Fruit fly (Drosophila melanogaster) whole organism, prepupa: ENCODE measurements around the gene CG31804.
A peak's percentile ranks its signal among the peaks of the same experiment; 100 is the strongest.

Experiments used
- Blimp-1 ChIP-seq: fragments of 200-800 bp; sonication (Bioruptor generic); optimal IDR thresholded peaks from 3 replicates; lab custom pipeline; 2017; ENCODE audit warnings: missing biosample characterization, missing genetic modification characterization, mild to moderate bottlenecking, moderate library complexity, missing genetic modification reagents
- CG10631 ChIP-seq: fragments of 200-800 bp; sonication (Bioruptor generic); optimal IDR thresholded peaks from 2 replicates; lab custom pipeline; 2016; ENCODE audit warnings: missing biosample characterization, missing genetic modification characterization
- CG10669 ChIP-seq: fragments of 200-800 bp; sonication (Bioruptor generic); optimal IDR thresholded peaks from 3 replicates; lab custom pipeline; 2018; ENCODE audit warnings: missing biosample characterization, mild to moderate bottlenecking, missing genetic modification characterization, moderate library complexity
- CG11294 ChIP-seq: fragments of 200-800 bp; sonication (Bioruptor generic); IDR thresholded peaks from 2 replicates; pipeline ENCODE4 v1.3.6; 2022; ENCODE audit warnings: missing biosample characterization, missing genetic modification characterization
- CG11762 ChIP-seq: fragments of 200-800 bp; sonication (Bioruptor generic); optimal IDR thresholded peaks from 3 replicates; lab custom pipeline; 2016; ENCODE audit warnings: missing biosample characterization, missing genetic modification characterization; ENCODE audit not compliant: insufficient read depth
- CG11902 ChIP-seq: fragments of 200-800 bp; sonication (Bioruptor generic); optimal IDR thresholded peaks from 3 replicates; lab custom pipeline; 2016; ENCODE audit warnings: missing biosample characterization, missing genetic modification characterization
- CG15336 ChIP-seq: fragments of 200-800 bp; sonication (Bioruptor generic); IDR thresholded peaks from 2 replicates; pipeline ENCODE4 v1.3.6; 2022; ENCODE audit warnings: missing biosample characterization, missing genetic modification characterization
- CG1621 ChIP-seq: fragments of 200-800 bp; sonication (Bioruptor generic); optimal IDR thresholded peaks from 3 replicates; lab custom pipeline; 2018; ENCODE audit warnings: missing biosample characterization, mild to moderate bottlenecking, missing genetic modification characterization
- CG3032 ChIP-seq: fragments of 200-800 bp; optimal IDR thresholded peaks from 2 replicates; lab custom pipeline; 2019; ENCODE audit warnings: missing biosample characterization, mild to moderate bottlenecking, missing genetic modification characterization, moderate library complexity
- CG32006 ChIP-seq: fragments of 200-800 bp; sonication (Bioruptor generic); optimal IDR thresholded peaks from 3 replicates; lab custom pipeline; 2017; ENCODE audit warnings: missing biosample characterization, mild to moderate bottlenecking, missing genetic modification characterization
- CG34406 ChIP-seq: fragments of 200-800 bp; sonication (Bioruptor generic); optimal IDR thresholded peaks from 3 replicates; lab custom pipeline; 2016; ENCODE audit warnings: missing biosample characterization, missing genetic modification characterization
- CG3919 ChIP-seq: fragments of 200-800 bp; sonication (Bioruptor generic); optimal IDR thresholded peaks from 3 replicates; lab custom pipeline; 2016; ENCODE audit warnings: missing biosample characterization, missing genetic modification characterization
- CG4318 ChIP-seq: fragments of 200-800 bp; sonication (Bioruptor generic); optimal IDR thresholded peaks from 3 replicates; lab custom pipeline; 2017; ENCODE audit warnings: missing biosample characterization, mild to moderate bottlenecking, missing genetic modification characterization
- CG6163 ChIP-seq: fragments of 200-800 bp; sonication (Bioruptor generic); IDR thresholded peaks from 3 replicates; pipeline ENCODE4 v1.3.6; 2022; ENCODE audit warnings: missing biosample characterization, missing genetic modification characterization
- CG6808 ChIP-seq: fragments of 200-800 bp; sonication (Bioruptor generic); optimal IDR thresholded peaks from 3 replicates; lab custom pipeline; 2017; ENCODE audit warnings: missing biosample characterization, missing genetic modification characterization, mild to moderate bottlenecking, moderate library complexity, missing genetic modification reagents
- CG6854 ChIP-seq: fragments of 200-800 bp; sonication (Bioruptor generic); optimal IDR thresholded peaks from 2 replicates; lab custom pipeline; 2017; ENCODE audit warnings: missing biosample characterization, mild to moderate bottlenecking, missing genetic modification characterization
- CG7368 ChIP-seq: fragments of 200-800 bp; sonication (Bioruptor generic); optimal IDR thresholded peaks from 3 replicates; lab custom pipeline; 2016; ENCODE audit warnings: missing biosample characterization, missing genetic modification characterization
- CG8119 ChIP-seq: fragments of 200-800 bp; sonication (Bioruptor generic); IDR thresholded peaks from 3 replicates; pipeline ENCODE4 v1.3.6; 2022; ENCODE audit warnings: missing biosample characterization, missing genetic modification characterization
- CG8319 ChIP-seq: fragments of 200-800 bp; sonication (Bioruptor generic); optimal IDR thresholded peaks from 3 replicates; lab custom pipeline; 2016; ENCODE audit warnings: missing biosample characterization, missing genetic modification characterization
- CG8632 ChIP-seq: fragments of 200-800 bp; sonication (Bioruptor generic); optimal IDR thresholded peaks from 3 replicates; lab custom pipeline; 2016; ENCODE audit warnings: missing biosample characterization, missing genetic modification characterization
- Eip75B ChIP-seq: fragments of 200-800 bp; sonication (Bioruptor generic); optimal IDR thresholded peaks from 3 replicates; lab custom pipeline; 2016; ENCODE audit warnings: missing biosample characterization, missing genetic modification characterization
- Eip93F ChIP-seq: fragments of 200-800 bp; sonication (Bioruptor generic); optimal IDR thresholded peaks from 2 replicates; lab custom pipeline; 2016; ENCODE audit warnings: missing biosample characterization, mild to moderate bottlenecking, missing genetic modification characterization
- Ets21C ChIP-seq: fragments of 200-800 bp; sonication (Bioruptor generic); optimal IDR thresholded peaks from 3 replicates; lab custom pipeline; 2016; ENCODE audit warnings: missing biosample characterization, missing genetic modification characterization
- Ets96B ChIP-seq: fragments of 200-800 bp; optimal IDR thresholded peaks from 2 replicates; lab custom pipeline; 2019; ENCODE audit warnings: missing biosample characterization, mild to moderate bottlenecking, missing genetic modification characterization, moderate library complexity
- Hr38 ChIP-seq: sonication (Bioruptor generic); optimal IDR thresholded peaks from 2 replicates; lab custom pipeline; 2016; ENCODE audit warnings: missing biosample characterization, missing genetic modification characterization
- Hr39 ChIP-seq: fragments of 200-800 bp; sonication (Bioruptor generic); optimal IDR thresholded peaks from 2 replicates; lab custom pipeline; 2016; ENCODE audit warnings: missing biosample characterization, missing genetic modification characterization
- Hr4 ChIP-seq: fragments of 200-800 bp; sonication (Bioruptor generic); optimal IDR thresholded peaks from 3 replicates; lab custom pipeline; 2016; ENCODE audit warnings: missing biosample characterization, missing genetic modification characterization
- Lpt ChIP-seq: fragments of 200-800 bp; sonication (Bioruptor generic); optimal IDR thresholded peaks from 3 replicates; lab custom pipeline; 2016; ENCODE audit warnings: missing biosample characterization, missing genetic modification characterization
- Met ChIP-seq: fragments of 200-800 bp; sonication (Bioruptor generic); optimal IDR thresholded peaks from 3 replicates; lab custom pipeline; 2016; ENCODE audit warnings: missing biosample characterization, missing genetic modification characterization
- OdsH ChIP-seq: fragments of 200-800 bp; sonication (Bioruptor generic); optimal IDR thresholded peaks from 3 replicates; lab custom pipeline; 2016; ENCODE audit warnings: missing biosample characterization, missing genetic modification characterization
- Smox ChIP-seq: fragments of 200-800 bp; sonication (Bioruptor generic); optimal IDR thresholded peaks from 3 replicates; lab custom pipeline; 2016; ENCODE audit warnings: missing biosample characterization, missing genetic modification characterization
- Sox102F ChIP-seq: fragments of 200-800 bp; sonication (Bioruptor generic); optimal IDR thresholded peaks from 2 replicates; lab custom pipeline; 2016; ENCODE audit warnings: missing biosample characterization, mild to moderate bottlenecking, missing genetic modification characterization
- Sox15 ChIP-seq: fragments of 200-800 bp; sonication (Bioruptor generic); optimal IDR thresholded peaks from 3 replicates; lab custom pipeline; 2016; ENCODE audit warnings: missing biosample characterization, missing genetic modification characterization
- achi ChIP-seq: fragments of 200-800 bp; sonication (Bioruptor generic); optimal IDR thresholded peaks from 3 replicates; lab custom pipeline; 2016; ENCODE audit warnings: missing biosample characterization, missing genetic modification characterization
- acj6 ChIP-seq: fragments of 200-800 bp; sonication (Bioruptor generic); optimal IDR thresholded peaks from 3 replicates; lab custom pipeline; 2016; ENCODE audit warnings: missing biosample characterization, missing genetic modification characterization
- cyc ChIP-seq: fragments of 200-800 bp; sonication (Bioruptor generic); optimal IDR thresholded peaks from 3 replicates; lab custom pipeline; 2016; ENCODE audit warnings: missing biosample characterization, missing genetic modification characterization
- dsx ChIP-seq: fragments of 200-800 bp; optimal IDR thresholded peaks from 3 replicates; lab custom pipeline; 2019; ENCODE audit warnings: missing biosample characterization, mild to moderate bottlenecking, missing genetic modification characterization, moderate library complexity; ENCODE audit not compliant: poor library complexity, severe bottlenecking
- eg ChIP-seq: fragments of 200-800 bp; sonication (Bioruptor generic); IDR thresholded peaks from 3 replicates; pipeline ENCODE4 v1.3.6; 2022; ENCODE audit warnings: missing biosample characterization, missing genetic modification characterization
- esn ChIP-seq: fragments of 200-800 bp; sonication (Bioruptor generic); optimal IDR thresholded peaks from 2 replicates; lab custom pipeline; 2016; ENCODE audit warnings: missing biosample characterization, mild to moderate bottlenecking, missing genetic modification characterization, moderate library complexity
- fkh ChIP-seq: fragments of 200-800 bp; sonication (Bioruptor generic); optimal IDR thresholded peaks from 3 replicates; lab custom pipeline; 2017; ENCODE audit warnings: missing biosample characterization, mild to moderate bottlenecking, missing genetic modification characterization, moderate library complexity
- lz ChIP-seq: fragments of 200-800 bp; sonication (Bioruptor generic); optimal IDR thresholded peaks from 3 replicates; lab custom pipeline; 2016; ENCODE audit warnings: missing biosample characterization, missing genetic modification characterization
- net ChIP-seq: fragments of 200-800 bp; sonication (Bioruptor generic); optimal IDR thresholded peaks from 3 replicates; lab custom pipeline; 2016; ENCODE audit warnings: missing biosample characterization, missing genetic modification characterization
- pdm3 ChIP-seq: fragments of 200-800 bp; sonication (Bioruptor generic); optimal IDR thresholded peaks from 3 replicates; lab custom pipeline; 2016; ENCODE audit warnings: missing biosample characterization, missing genetic modification characterization
- salr ChIP-seq, 2 experiments: fragments of 200-800 bp; sonication (Bioruptor generic); optimal IDR thresholded peaks; 3 replicates each; lab custom pipeline; 2016 to 2018; ENCODE audit warnings: missing biosample characterization in 2 of 2, missing genetic modification characterization in 2 of 2, mild to moderate bottlenecking in 1 of 2
- ss ChIP-seq, 2 experiments: fragments of 200-800 bp; sonication (Bioruptor generic); optimal IDR thresholded peaks; 2 replicates in 1 of 2; 3 replicates in 1 of 2; lab custom pipeline; 2017 to 2018; ENCODE audit warnings: mild to moderate bottlenecking in 2 of 2, missing biosample characterization in 2 of 2, missing genetic modification characterization in 2 of 2, moderate library complexity in 1 of 2
- svp ChIP-seq: fragments of 200-800 bp; sonication (Bioruptor generic); peaks from one replicate; lab custom pipeline; 2016; ENCODE audit warnings: missing biosample characterization, missing genetic modification characterization
- vri ChIP-seq: fragments of 200-800 bp; sonication (Bioruptor generic); optimal IDR thresholded peaks from 3 replicates; lab custom pipeline; 2016; ENCODE audit warnings: missing biosample characterization, mild to moderate bottlenecking, missing genetic modification characterization

CG31804 gene

dm6 chr2L:17379844-17380243 is 16.5 kb downstream of the CG31804 start (continued):
- no peak for TF ChIP-seq CG11294 (GFP tag; lab: Robert Waterston, UW)
- 0 out of 3 replicates have a peak, but pooled peaks have one; percentile 22 for TF ChIP-seq CG8119 (GFP tag; lab: Robert Waterston, UW)
- peak; percentile 52 to 74 for TF ChIP-seq ss (GFP tag; optimal IDR thresholded peaks at IDR 0.05; lab: Kevin White, UChicago)
- TF ChIP-seq pdm3 (GFP tag; lab: Kevin White, UChicago): peak; percentile 4
- TF ChIP-seq Ets21C (GFP tag; lab: Kevin White, UChicago): no peak
- peak; percentile 26 for TF ChIP-seq Eip75B
- TF ChIP-seq Smox (GFP tag; lab: Kevin White, UChicago): no peak
- no peak for TF ChIP-seq esn (GFP tag; lab: Kevin White, UChicago)
- TF ChIP-seq CG6854 (GFP tag; lab: Kevin White, UChicago): no peak
- peak; percentile 16 for TF ChIP-seq CG32006
- peak; percentile 51 for TF ChIP-seq dsx (GFP tag; lab: Kevin White, UChicago)
- TF ChIP-seq Eip93F (GFP tag; lab: Kevin White, UChicago): no peak
- TF ChIP-seq Met (GFP tag; lab: Kevin White, UChicago): no peak

DNA sequence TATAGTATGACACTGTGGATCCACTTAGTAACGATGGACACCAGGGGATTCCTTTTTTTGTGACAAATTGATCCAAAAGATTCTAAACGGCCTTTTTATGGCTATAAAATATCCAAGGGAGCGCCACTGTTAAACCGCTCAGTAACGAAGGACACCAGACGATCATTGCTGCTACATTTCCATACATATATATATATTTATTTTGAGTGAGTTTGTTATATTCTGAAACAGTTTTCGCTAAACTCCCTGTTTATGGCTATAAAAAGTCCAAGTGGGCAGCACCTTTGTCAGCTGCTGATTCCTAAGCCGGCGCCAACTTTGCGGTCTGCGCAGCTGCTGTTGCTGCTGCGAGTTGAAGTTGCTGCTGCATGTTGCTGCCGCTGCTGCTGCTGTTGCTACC is 17.2 kb downstream of the CG31804 start:
- TF ChIP-seq fkh (GFP tag; lab: Kevin White, UChicago) (no peak), CG3032 (tag; lab: Kevin White, UChicago) (no peak), CG6808 (no peak), Smox (GFP tag; lab: Kevin White, UChicago) (no peak), vri (no peak), acj6 (GFP tag; lab: Kevin White, UChicago) (no peak), eg (GFP tag; lab: Robert Waterston, UW) (0 out of 3 replicates have a peak, but pooled peaks have one; percentile 37), CG3919 (peak; percentile 75)

- TF ChIP-seq CG3032 (tag; lab: Kevin White, UChicago) (no peak), CG7368 (GFP tag; lab: Kevin White, UChicago) (no peak), Eip75B (no peak), OdsH (GFP tag; lab: Kevin White, UChicago) (no peak), Hr38 (GFP tag; lab: Kevin White, UChicago) (no peak), Lpt (GFP tag; lab: Kevin White, UChicago) (no peak), esn (GFP tag; lab: Kevin White, UChicago) (no peak), CG6808 (peak; percentile 12), achi (GFP tag; lab: Kevin White, UChicago) (no peak), Blimp-1 (GFP tag; lab: Kevin White, UChicago) (no peak), Sox102F (GFP tag; lab: Kevin White, UChicago) (no peak), Hr4 (no peak), CG11762 (no peak), svp (GFP tag; lab: Kevin White, UChicago) (no peak), CG11902 (GFP tag; lab: Kevin White, UChicago) (no peak), CG34406 (GFP tag; lab: Kevin White, UChicago) (no peak), Ets21C (GFP tag; lab: Kevin White, UChicago) (no peak), Met (GFP tag; lab: Kevin White, UChicago) (no peak), CG10631 (GFP tag; lab: Kevin White, UChicago) (no peak), ss (GFP tag; optimal IDR thresholded peaks at IDR 0.05; lab: Kevin White, UChicago) (no peak), eg (GFP tag; lab: Robert Waterston, UW) (no peak), CG4318 (no peak), Sox15 (GFP tag; lab: Kevin White, UChicago) (no peak), CG8319 (GFP tag; lab: Kevin White, UChicago) (no peak), lz (GFP tag; lab: Kevin White, UChicago) (no peak), cyc (no peak), CG8632 (GFP tag; lab: Kevin White, UChicago) (no peak), CG10669 (peak; percentile 15), CG11294 (GFP tag; lab: Robert Waterston, UW) (no peak), CG6163 (GFP tag; lab: Robert Waterston, UW) (peak; percentile 11; the same call in 1 of the 3 replicates), salr (GFP tag; optimal IDR thresholded peaks at IDR 0.05; lab: Kevin White, UChicago) (no peak), CG32006 (peak; percentile 13), CG15336 (GFP tag; lab: Robert Waterston, UW) (peak; percentile 27; the same call in 1 of the 2 replicates), net (no peak), Hr39 (GFP tag; lab: Kevin White, UChicago) (no peak), CG3919 (no peak), Ets96B (tag; lab: Kevin White, UChicago) (no peak), CG1621 (tag; lab: Kevin White, UChicago) (no peak)
These were observed 17.8 kb downstream of the CG31804 start for dm6 chr2L:17381075-17381474.
